Fruit fly (Drosophila melanogaster): Measurements from ENCODE around the gene CG12111.

CG12111 gene

dm6 chrX:8591685-8592127 is 21.0 kb upstream of the CG12111 start, which contains the start of the genes CG12659 and Crag (continued):
- no peak for TF ChIP-seq B-H2 (GFP tag; optimal IDR thresholded peaks at IDR 0.05)
- no peak for TF ChIP-seq Usf (GFP tag; optimal IDR thresholded peaks at IDR 0.05)
- no peak for TF ChIP-seq yki (optimal IDR thresholded peaks at IDR 0.05)
- TF ChIP-seq CG11398 (GFP tag; optimal IDR thresholded peaks at IDR 0.05), result no peak
- TF ChIP-seq CG17912 (GFP tag; optimal IDR thresholded peaks at IDR 0.05), result no peak
- TF ChIP-seq CTCF (GFP tag; optimal IDR thresholded peaks at IDR 0.05), result no peak
- TF ChIP-seq CG10321 (GFP tag; IDR thresholded peaks at IDR 0.05), result no peak
- TF ChIP-seq BtbVII (GFP tag; optimal IDR thresholded peaks at IDR 0.05), result no peak
- TF ChIP-seq HLH4C (GFP tag; IDR thresholded peaks at IDR 0.05; ENCODE audit: partially characterized antibody), result peak; percentile 84
- no peak for TF ChIP-seq sob (GFP tag; IDR thresholded peaks at IDR 0.05)
- TF ChIP-seq stwl (tag; optimal IDR thresholded peaks at IDR 0.05), result peak; percentile 72
- TF ChIP-seq maf-S (GFP tag; optimal IDR thresholded peaks at IDR 0.05), result no peak
- no peak for TF ChIP-seq Drgx (GFP tag; IDR thresholded peaks at IDR 0.05)
- peak; percentile 63 for TF ChIP-seq Dref (GFP tag; IDR thresholded peaks at IDR 0.05)
- no peak for TF ChIP-seq CG14667 (GFP tag; IDR thresholded peaks at IDR 0.05)
- no peak for TF ChIP-seq D (optimal IDR thresholded peaks at IDR 0.05)
- TF ChIP-seq D (GFP tag; optimal IDR thresholded peaks at IDR 0.05), result no peak
- no peak for TF ChIP-seq CG6254 (GFP tag; optimal IDR thresholded peaks at IDR 0.05)
- no peak for TF ChIP-seq CG10209 (GFP tag; optimal IDR thresholded peaks at IDR 0.05)
- TF ChIP-seq fd64A (GFP tag; optimal IDR thresholded peaks at IDR 0.05), result no peak
- no peak for TF ChIP-seq abd-A (tag; optimal IDR thresholded peaks at IDR 0.05)
- TF ChIP-seq CG10979 (tag; optimal IDR thresholded peaks at IDR 0.05), result no peak
- no peak for TF ChIP-seq mam (GFP tag; optimal IDR thresholded peaks at IDR 0.05)
- TF ChIP-seq CG3838 (GFP tag; optimal IDR thresholded peaks at IDR 0.05), result no peak
- TF ChIP-seq CG7271 (tag; optimal IDR thresholded peaks at IDR 0.05), result no peak
- no peak for TF ChIP-seq trh (GFP tag; optimal IDR thresholded peaks at IDR 0.05)
- no peak for TF ChIP-seq CG15479 (GFP tag; optimal IDR thresholded peaks at IDR 0.05)
- TF ChIP-seq ranshi (GFP tag; IDR thresholded peaks at IDR 0.05), result no peak
- TF ChIP-seq Ets65A (GFP tag), result no peak
- TF ChIP-seq fd102C (GFP tag; optimal IDR thresholded peaks at IDR 0.05), result no peak
- no peak for TF ChIP-seq org-1 (GFP tag; optimal IDR thresholded peaks at IDR 0.05)
- TF ChIP-seq dysf (GFP tag; IDR thresholded peaks at IDR 0.05), result no peak
- TF ChIP-seq CG18764 (GFP tag; optimal IDR thresholded peaks at IDR 0.05), result no peak
- TF ChIP-seq Ravus (GFP tag; IDR thresholded peaks at IDR 0.05), result no peak
- TF ChIP-seq CG9817 (tag; optimal IDR thresholded peaks at IDR 0.05), result no peak
- no peak for TF ChIP-seq sens-2 (GFP tag; IDR thresholded peaks at IDR 0.05)
- no peak for TF ChIP-seq CG1832 (GFP tag; optimal IDR thresholded peaks at IDR 0.05)
- no peak for TF ChIP-seq hth (optimal IDR thresholded peaks at IDR 0.05)
- no peak for TF ChIP-seq CG3726 (GFP tag; IDR thresholded peaks at IDR 0.05)
- TF ChIP-seq cato (GFP tag; optimal IDR thresholded peaks at IDR 0.05; ENCODE audit: borderline replicate concordance), result no peak
- TF ChIP-seq chif (GFP tag; optimal IDR thresholded peaks at IDR 0.05), result no peak
- TF ChIP-seq ci (GFP tag; IDR thresholded peaks at IDR 0.05), result no peak
- no peak for TF ChIP-seq insv (GFP tag; optimal IDR thresholded peaks at IDR 0.05)
- TF ChIP-seq CG1529 (GFP tag; optimal IDR thresholded peaks at IDR 0.05), result no peak
- no peak for TF ChIP-seq CG33213 (GFP tag; optimal IDR thresholded peaks at IDR 0.05)
- TF ChIP-seq MTF-1 (GFP tag; optimal IDR thresholded peaks at IDR 0.05; ENCODE audit: borderline replicate concordance), result no peak
- TF ChIP-seq trem (tag; optimal IDR thresholded peaks at IDR 0.05), result peak; percentile 32
- TF ChIP-seq Ada2b (GFP tag; IDR thresholded peaks at IDR 0.05), result no peak
- TF ChIP-seq bbx (GFP tag; IDR thresholded peaks at IDR 0.05; ENCODE audit: partially characterized antibody), result no peak
- TF ChIP-seq CG12236 (GFP tag; optimal IDR thresholded peaks at IDR 0.05), result no peak
- TF ChIP-seq CG34224 (GFP tag; IDR thresholded peaks at IDR 0.05; ENCODE audit: partially characterized antibody), result peak; percentile 66; the same call in 2 of the 3 replicates
- no peak for TF ChIP-seq sqz (GFP tag; optimal IDR thresholded peaks at IDR 0.05)
- TF ChIP-seq BEAF-32 (GFP tag; optimal IDR thresholded peaks at IDR 0.05), result peak; percentile 74

All from whole organism, embryonic.